Fruit fly (Drosophila melanogaster): Measurements from ENCODE around the gene CG31735.

- no peak for TF ChIP-seq Sin3A (optimal IDR thresholded peaks at IDR 0.05)
- TF ChIP-seq h (optimal IDR thresholded peaks at IDR 0.05), result no peak
- no peak for TF ChIP-seq Myc (optimal IDR thresholded peaks at IDR 0.05)
- TF ChIP-seq psq (optimal IDR thresholded peaks at IDR 0.05), result no peak
These were observed 14.0 kb downstream of the CG31735 start for dm6 chr2L:15909277-15909674.

All from Kc167 (cell line).